Worm (Caenorhabditis elegans): Measurements from ENCODE around the gene odr-8.
"Not testable (repeated sequence)": the region's sequence is repeated elsewhere in the genome, so short reads cannot be mapped to it uniquely, and the experiment has no call there.

The odr-8 gene

DNA sequence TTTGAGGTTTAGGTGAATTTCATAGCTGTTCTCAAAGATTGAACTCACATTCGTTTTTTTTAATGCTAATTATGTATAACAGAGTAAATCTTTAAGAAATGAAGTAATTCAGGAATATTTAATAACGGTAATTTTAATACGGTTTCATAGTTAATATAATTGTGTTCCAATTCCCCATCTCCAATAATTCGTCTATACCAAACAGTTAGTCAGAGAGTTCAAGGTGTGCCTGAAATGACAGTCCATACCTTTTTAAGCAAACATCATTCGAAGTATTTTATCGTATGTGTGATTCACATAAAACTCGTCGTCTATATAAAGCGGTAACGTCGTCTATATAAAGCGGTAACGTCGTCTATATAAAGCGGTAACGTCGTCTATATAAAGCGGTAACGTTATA is 16.2 kb upstream of the odr-8 start, which contains the start of gene nspb-5:
Gene nspb-5, plus strand, starts transcription at position 301 of the 400 bp plus-strand sequence.
- not testable (repeated sequence) for TF ChIP-seq unc-62 (GFP tag; optimal IDR thresholded peaks at IDR 0.05); pha-4 (tag; optimal IDR thresholded peaks at IDR 0.05); elt-1 (tag; optimal IDR thresholded peaks at IDR 0.05; ENCODE audit: borderline replicate concordance, insufficient read depth)

DNA sequence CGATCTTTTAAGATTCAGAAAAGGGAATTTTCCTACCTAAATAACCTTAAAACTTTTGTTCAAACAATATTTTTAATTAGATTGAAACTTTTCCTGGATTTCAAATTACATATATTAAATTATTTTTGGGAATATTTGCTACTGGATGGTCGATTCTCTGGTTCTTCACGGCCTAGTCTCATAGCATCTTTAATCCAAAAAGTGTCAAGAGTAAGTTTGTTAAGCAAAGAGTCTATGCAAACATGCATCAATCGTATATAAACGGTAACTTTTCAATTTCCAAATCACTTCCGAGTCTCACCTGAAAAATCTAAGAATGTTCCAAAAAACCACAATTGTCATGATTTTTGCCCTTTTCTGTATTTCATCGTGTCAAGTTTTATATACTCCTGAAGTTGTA is 15.4 kb upstream of the odr-8 start, which contains the start of gene nspb-4:
Gene nspb-4, plus strand, starts transcription at position 301 of the 400 bp plus-strand sequence.
- TF ChIP-seq nhr-28, nhr-76, mls-2 (tag; optimal IDR thresholded peaks at IDR 0.05): not testable (repeated sequence)

ce11 chrIV:6597298-6597697 is 14.8 kb upstream of the odr-8 start, which contains the start of gene F38A5.6:
Gene F38A5.6, minus strand, starts transcription at chrIV:6597398.
- no peak for TF ChIP-seq ces-1 (GFP tag; optimal IDR thresholded peaks at IDR 0.05)
- TF ChIP-seq drap-1 (GFP tag; optimal IDR thresholded peaks at IDR 0.05): no peak
- TF ChIP-seq elt-3 (tag; optimal IDR thresholded peaks at IDR 0.05): no peak
- TF ChIP-seq M03D4.4 (tag; optimal IDR thresholded peaks at IDR 0.05): no peak
- no peak for TF ChIP-seq nhr-237 (tag; optimal IDR thresholded peaks at IDR 0.05)
- no peak for TF ChIP-seq lin-13 (tag; optimal IDR thresholded peaks at IDR 0.05)
- TF ChIP-seq flh-1 (GFP tag; optimal IDR thresholded peaks at IDR 0.05): no peak
- TF ChIP-seq unc-120 (tag; optimal IDR thresholded peaks at IDR 0.05; ENCODE audit: poor library complexity, severe bottlenecking): no peak
- TF ChIP-seq ceh-39 (tag; optimal IDR thresholded peaks at IDR 0.05): no peak
- no peak for TF ChIP-seq mls-2 (tag; optimal IDR thresholded peaks at IDR 0.05)
- TF ChIP-seq nhr-2 (tag; optimal IDR thresholded peaks at IDR 0.05): no peak
- no peak for TF ChIP-seq unc-62 (GFP tag; optimal IDR thresholded peaks at IDR 0.05)
- no peak for TF ChIP-seq elt-1 (tag; optimal IDR thresholded peaks at IDR 0.05; ENCODE audit: borderline replicate concordance, insufficient read depth)
- TF ChIP-seq tbx-8 (GFP tag; optimal IDR thresholded peaks at IDR 0.05): no peak
- no peak for TF ChIP-seq ztf-11 (tag; optimal IDR thresholded peaks at IDR 0.05)
- no peak for TF ChIP-seq mep-1 (tag; optimal IDR thresholded peaks at IDR 0.05)
- TF ChIP-seq bed-3 (GFP tag; optimal IDR thresholded peaks at IDR 0.05): no peak

ce11 chrIV:6595912-6596311 is 13.4 kb upstream of the odr-8 start, which contains the start of gene F38A5.22:
Gene F38A5.22, minus strand, starts transcription at chrIV:6595940.
- TF ChIP-seq flh-1 (GFP tag; optimal IDR thresholded peaks at IDR 0.05) (no peak), nhr-76 (tag; optimal IDR thresholded peaks at IDR 0.05) (no peak), lin-32 (GFP tag; optimal IDR thresholded peaks at IDR 0.05) (no peak), elt-3 (tag; optimal IDR thresholded peaks at IDR 0.05) (no peak), blmp-1 (tag; optimal IDR thresholded peaks at IDR 0.05) (no peak), ztf-11 (tag; optimal IDR thresholded peaks at IDR 0.05) (no peak), unc-120 (tag; optimal IDR thresholded peaks at IDR 0.05; ENCODE audit: poor library complexity, severe bottlenecking) (no peak), ham-2 (GFP tag; optimal IDR thresholded peaks at IDR 0.05) (no peak), nhr-237 (tag; optimal IDR thresholded peaks at IDR 0.05) (no peak), hlh-1 (tag; optimal IDR thresholded peaks at IDR 0.05) (no peak), nhr-12 (tag; optimal IDR thresholded peaks at IDR 0.05) (no peak)

ce11 chrIV:6594871-6595270 is 12.4 kb upstream of the odr-8 start, which contains the start of gene nspb-3:
Gene nspb-3, minus strand, starts transcription at chrIV:6594971.
- not testable (repeated sequence) for TF ChIP-seq mls-2 (tag; optimal IDR thresholded peaks at IDR 0.05); lin-32 (GFP tag; optimal IDR thresholded peaks at IDR 0.05); nhr-28 (tag; optimal IDR thresholded peaks at IDR 0.05)

DNA sequence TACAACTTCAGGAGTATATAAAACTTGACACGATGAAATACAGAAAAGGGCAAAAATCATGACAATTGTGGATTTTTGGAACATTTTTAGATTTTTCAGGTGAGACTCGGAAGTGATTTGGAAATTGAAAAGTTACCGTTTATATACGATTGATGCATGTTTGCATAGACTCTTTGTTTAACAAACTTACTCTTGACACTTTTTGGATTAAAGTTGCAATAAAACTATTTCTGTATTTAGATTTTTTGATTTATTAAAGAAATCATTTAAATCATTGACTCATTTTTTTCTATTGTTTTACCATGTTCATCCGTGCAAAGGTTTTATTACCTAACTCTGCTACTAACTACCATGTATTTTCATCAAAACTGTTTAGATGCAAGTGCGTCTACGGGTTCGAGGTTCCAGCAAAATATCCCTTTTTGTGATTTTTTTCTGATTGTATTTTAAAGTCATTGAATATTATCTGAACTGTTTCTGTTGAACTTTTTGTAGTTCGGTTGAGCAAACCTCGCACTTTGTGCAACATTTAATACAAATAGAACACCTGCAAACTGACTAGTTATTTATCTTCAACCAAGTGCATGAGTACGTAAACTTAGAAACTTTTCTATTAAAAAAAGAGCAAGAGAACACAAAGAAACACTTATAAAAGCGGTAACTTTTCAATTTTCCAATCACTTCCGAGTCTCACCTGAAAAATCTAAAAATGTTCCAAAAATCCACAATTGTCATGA is 8.7 kb upstream of the odr-8 start, which contains the start of the genes nspb-1 and nspb-2:
Gene nspb-1, minus strand, starts transcription at position 101 of the 737 bp plus-strand sequence.
Gene nspb-2, plus strand, starts transcription at position 687 of the 737 bp plus-strand sequence.
- not testable (repeated sequence) for TF ChIP-seq unc-39, ceh-39, elt-3 (tag; optimal IDR thresholded peaks at IDR 0.05)

Measured in whole organism, mixed stage, embryonic.